Fruit fly (Drosophila melanogaster) whole organism, embryonic: ENCODE measurements around the gene CG2021.
A peak's percentile ranks its signal among the peaks of the same experiment; 100 is the strongest.

Experiments
- ATbp ChIP-seq: fragments of 200-800 bp; sonication (Bioruptor generic); optimal IDR thresholded peaks from 2 replicates; lab custom pipeline; 2017; ENCODE audit warnings: missing biosample characterization, mild to moderate bottlenecking, missing genetic modification characterization, missing genetic modification reagents
- Atf3 ChIP-seq: fragments of 200-800 bp; sonication (Bioruptor generic); optimal IDR thresholded peaks from 3 replicates; lab custom pipeline; 2016; ENCODE audit warnings: missing biosample characterization, missing genetic modification characterization
- BtbVII ChIP-seq: fragments of 200-800 bp; sonication (Bioruptor generic); optimal IDR thresholded peaks from 3 replicates; lab custom pipeline; 2017; ENCODE audit warnings: missing biosample characterization, mild to moderate bottlenecking, missing genetic modification characterization
- CG10565 ChIP-seq: fragments of 200-800 bp; sonication (Bioruptor generic); optimal IDR thresholded peaks from 3 replicates; lab custom pipeline; 2016; ENCODE audit warnings: missing biosample characterization, mild to moderate bottlenecking, missing genetic modification characterization
- CG10979 ChIP-seq: fragments of 200-800 bp; sonication (Bioruptor generic); optimal IDR thresholded peaks from 2 replicates; lab custom pipeline; 2018; ENCODE audit warnings: missing biosample characterization, mild to moderate bottlenecking, missing genetic modification characterization, moderate library complexity
- CG11560 ChIP-seq: fragments of 200-800 bp; sonication (Bioruptor generic); IDR thresholded peaks from 3 replicates; pipeline ENCODE4 v1.3.6; 2022; ENCODE audit warnings: missing biosample characterization, missing genetic modification characterization
- CG11723 ChIP-seq: fragments of 200-800 bp; sonication (Bioruptor generic); optimal IDR thresholded peaks from 2 replicates; lab custom pipeline; 2017; ENCODE audit warnings: missing biosample characterization, mild to moderate bottlenecking, missing genetic modification characterization
- CG12155 ChIP-seq: fragments of 200-800 bp; sonication (Bioruptor generic); optimal IDR thresholded peaks from 3 replicates; lab custom pipeline; 2016; ENCODE audit warnings: missing biosample characterization, missing genetic modification characterization
- CG12391 ChIP-seq: fragments of 200-800 bp; sonication (Bioruptor generic); optimal IDR thresholded peaks from 3 replicates; lab custom pipeline; 2018; ENCODE audit warnings: missing biosample characterization, mild to moderate bottlenecking, missing genetic modification characterization, moderate library complexity
- CG13296 ChIP-seq: fragments of 200-800 bp; sonication (Bioruptor generic); optimal IDR thresholded peaks from 3 replicates; lab custom pipeline; 2018; ENCODE audit warnings: missing biosample characterization, mild to moderate bottlenecking, missing genetic modification characterization
- CG14667 ChIP-seq: fragments of 200-800 bp; sonication (Bioruptor generic); IDR thresholded peaks from 2 replicates; pipeline ENCODE4 v1.3.6; 2022; ENCODE audit warnings: missing biosample characterization, missing genetic modification characterization
- CG15601 ChIP-seq: fragments of 200-800 bp; sonication (Bioruptor generic); optimal IDR thresholded peaks from 3 replicates; lab custom pipeline; 2019; ENCODE audit warnings: missing biosample characterization, mild to moderate bottlenecking, missing genetic modification characterization, moderate library complexity
- CG16779 ChIP-seq: fragments of 200-800 bp; sonication (Bioruptor generic); IDR thresholded peaks from 2 replicates; pipeline ENCODE4 v1.3.6; 2022; ENCODE audit warnings: missing biosample characterization, missing genetic modification characterization
- CG2129 ChIP-seq: fragments of 200-800 bp; sonication (Bioruptor generic); IDR thresholded peaks from 2 replicates; pipeline ENCODE4 v1.3.6; 2022; ENCODE audit warnings: missing biosample characterization, missing genetic modification characterization; ENCODE audit not compliant: partially characterized antibody
- CG31224 ChIP-seq: fragments of 200-800 bp; sonication (Bioruptor generic); IDR thresholded peaks from 2 replicates; pipeline ENCODE4 v1.3.6; 2022; ENCODE audit warnings: missing biosample characterization, missing genetic modification characterization
- CG32767 ChIP-seq: fragments of 200-800 bp; sonication (Bioruptor generic); IDR thresholded peaks from 2 replicates; pipeline ENCODE4 v1.3.6; 2022; ENCODE audit warnings: missing biosample characterization, missing genetic modification characterization
- CG3281 ChIP-seq: fragments of 200-800 bp; sonication (Bioruptor generic); optimal IDR thresholded peaks from 3 replicates; lab custom pipeline; 2017; ENCODE audit warnings: missing biosample characterization, mild to moderate bottlenecking, missing genetic modification characterization
- CG33213 ChIP-seq: fragments of 200-800 bp; sonication (Bioruptor generic); optimal IDR thresholded peaks from 3 replicates; lab custom pipeline; 2016; ENCODE audit warnings: missing biosample characterization, missing genetic modification characterization
- CG3407 ChIP-seq: fragments of 200-800 bp; sonication (Bioruptor generic); optimal IDR thresholded peaks from 2 replicates; lab custom pipeline; 2018; ENCODE audit warnings: missing biosample characterization, mild to moderate bottlenecking, missing genetic modification characterization
- CG3847 ChIP-seq: fragments of 200-800 bp; sonication (Bioruptor generic); IDR thresholded peaks from 2 replicates; pipeline ENCODE4 v1.3.6; 2022; ENCODE audit warnings: missing biosample characterization, missing genetic modification characterization
- CG4282 ChIP-seq: fragments of 200-800 bp; sonication (Bioruptor generic); optimal IDR thresholded peaks from 2 replicates; lab custom pipeline; 2016; ENCODE audit warnings: missing biosample characterization, missing genetic modification characterization
- CG4424 ChIP-seq: fragments of 200-800 bp; sonication (Bioruptor generic); optimal IDR thresholded peaks from 3 replicates; lab custom pipeline; 2016; ENCODE audit warnings: missing biosample characterization, missing genetic modification characterization
- CG4854 ChIP-seq: fragments of 200-800 bp; sonication (Bioruptor generic); optimal IDR thresholded peaks from 2 replicates; lab custom pipeline; 2016; ENCODE audit warnings: missing biosample characterization, missing genetic modification characterization, inconsistent platforms
- CG7357 ChIP-seq: fragments of 200-800 bp; sonication (Bioruptor generic); IDR thresholded peaks from 3 replicates; pipeline ENCODE4 v1.3.6; 2022; ENCODE audit warnings: missing biosample characterization, missing genetic modification characterization
- CG7987 ChIP-seq: fragments of 200-800 bp; sonication (Bioruptor generic); optimal IDR thresholded peaks from 2 replicates; lab custom pipeline; 2018; ENCODE audit warnings: missing biosample characterization, mild to moderate bottlenecking, missing genetic modification characterization, moderate library complexity
- CHES-1-like ChIP-seq: fragments of 200-800 bp; sonication (Bioruptor generic); optimal IDR thresholded peaks from 2 replicates; lab custom pipeline; 2016; ENCODE audit warnings: missing biosample characterization, missing genetic modification characterization
- E2f1 ChIP-seq: fragments of 200-800 bp; sonication (Bioruptor generic); IDR thresholded peaks from 2 replicates; pipeline ENCODE4 v1.3.6; 2022; ENCODE audit warnings: missing biosample characterization, missing genetic modification characterization
- ERR ChIP-seq: fragments of 200-800 bp; sonication (Bioruptor generic); optimal IDR thresholded peaks from 2 replicates; lab custom pipeline; 2016; ENCODE audit warnings: missing biosample characterization, missing genetic modification characterization
- Hr39 ChIP-seq: fragments of >200 bp; optimal IDR thresholded peaks from 2 replicates; lab custom pipeline; 2017
- Nf-YA ChIP-seq: fragments of 200-800 bp; sonication (Bioruptor generic); IDR thresholded peaks from 2 replicates; pipeline ENCODE4 v1.3.6; 2022; ENCODE audit warnings: missing biosample characterization, missing genetic modification characterization
- Ptx1 ChIP-seq: fragments of 200-800 bp; sonication (Bioruptor generic); IDR thresholded peaks from 2 replicates; pipeline ENCODE4 v1.3.6; 2022; ENCODE audit warnings: missing biosample characterization, missing genetic modification characterization
- Side ChIP-seq: fragments of 200-800 bp; sonication (Bioruptor generic); optimal IDR thresholded peaks from 2 replicates; lab custom pipeline; 2016; ENCODE audit warnings: missing biosample characterization, missing genetic modification characterization
- Six4 ChIP-seq: fragments of 200-800 bp; sonication (Bioruptor generic); optimal IDR thresholded peaks from 2 replicates; lab custom pipeline; 2016; ENCODE audit warnings: missing biosample characterization, missing genetic modification characterization
- Stat92E ChIP-seq, 3 experiments: fragments of >200 bp in 2 of 3; fragments of 200-800 bp in 1 of 3; sonication (Bioruptor generic) in 1 of 3; optimal IDR thresholded peaks; 2 replicates each; lab custom pipeline; 2017 to 2019; ENCODE audit warnings: missing biosample characterization in 3 of 3, missing genetic modification characterization in 3 of 3, mild to moderate bottlenecking in 1 of 3, moderate library complexity in 1 of 3
- chinmo ChIP-seq: fragments of 200-800 bp; sonication (Bioruptor generic); IDR thresholded peaks from 4 replicates; pipeline ENCODE4 v1.3.6; 2022; ENCODE audit warnings: missing biosample characterization, missing genetic modification characterization; ENCODE audit not compliant: partially characterized antibody
- dan ChIP-seq: fragments of 200-800 bp; sonication (Bioruptor generic); IDR thresholded peaks from 2 replicates; pipeline ENCODE4 v1.3.6; 2022; ENCODE audit warnings: missing biosample characterization, missing genetic modification characterization
- emc ChIP-seq: fragments of 200-800 bp; sonication (Bioruptor generic); optimal IDR thresholded peaks from 2 replicates; lab custom pipeline; 2016; ENCODE audit warnings: missing biosample characterization, missing genetic modification characterization
- fd96Cb ChIP-seq: fragments of 200-800 bp; sonication (Bioruptor generic); optimal IDR thresholded peaks from 2 replicates; lab custom pipeline; 2018; ENCODE audit warnings: missing biosample characterization, mild to moderate bottlenecking, missing genetic modification characterization, moderate library complexity
- gem ChIP-seq: fragments of 200-800 bp; sonication (Bioruptor generic); optimal IDR thresholded peaks from 2 replicates; lab custom pipeline; 2019; ENCODE audit warnings: missing biosample characterization, mild to moderate bottlenecking, missing genetic modification characterization, moderate library complexity
- gt ChIP-seq: fragments of 200-800 bp; sonication (Bioruptor generic); IDR thresholded peaks from 2 replicates; pipeline ENCODE4 v1.3.6; 2022; ENCODE audit warnings: missing biosample characterization, missing genetic modification characterization
- ham ChIP-seq: fragments of 200-800 bp; sonication (Bioruptor generic); IDR thresholded peaks from 2 replicates; pipeline ENCODE4 v1.3.6; 2022; ENCODE audit warnings: missing biosample characterization, missing genetic modification characterization
- mld ChIP-seq: fragments of 200-800 bp; sonication (Bioruptor generic); IDR thresholded peaks from 3 replicates; pipeline ENCODE4 v1.3.6; 2022; ENCODE audit warnings: missing biosample characterization, missing genetic modification characterization; ENCODE audit not compliant: partially characterized antibody
- nau ChIP-seq: fragments of 200-800 bp; sonication (Bioruptor generic); optimal IDR thresholded peaks from 3 replicates; lab custom pipeline; 2017; ENCODE audit warnings: missing biosample characterization, mild to moderate bottlenecking, missing genetic modification characterization, missing genetic modification reagents
- nmo ChIP-seq: fragments of 200-800 bp; sonication (Bioruptor generic); optimal IDR thresholded peaks from 2 replicates; lab custom pipeline; 2018; ENCODE audit warnings: missing biosample characterization, mild to moderate bottlenecking, missing genetic modification characterization, moderate library complexity
- pnt ChIP-seq: fragments of 200-800 bp; sonication (Bioruptor generic); optimal IDR thresholded peaks from 3 replicates; lab custom pipeline; 2016; ENCODE audit warnings: missing biosample characterization, missing genetic modification characterization
- psq ChIP-seq: fragments of 200-800 bp; sonication (Bioruptor generic); optimal IDR thresholded peaks from 2 replicates; lab custom pipeline; 2017; ENCODE audit warnings: missing biosample characterization, missing genetic modification characterization
- sens ChIP-seq: fragments of 200-800 bp; sonication (Bioruptor generic); peaks from one replicate; lab custom pipeline; 2016; ENCODE audit warnings: missing biosample characterization, missing genetic modification characterization
- sqz ChIP-seq: fragments of 200-800 bp; sonication (Bioruptor generic); optimal IDR thresholded peaks from 3 replicates; lab custom pipeline; 2018; ENCODE audit warnings: missing biosample characterization, mild to moderate bottlenecking, missing genetic modification characterization
- stc ChIP-seq: fragments of 200-800 bp; sonication (Bioruptor generic); IDR thresholded peaks from 2 replicates; pipeline ENCODE4 v1.3.6; 2022; ENCODE audit warnings: missing biosample characterization, missing genetic modification characterization
- twi ChIP-seq: fragments of 200-800 bp; optimal IDR thresholded peaks from 2 replicates; lab custom pipeline; 2019; ENCODE audit warnings: missing biosample characterization, mild to moderate bottlenecking, missing genetic modification characterization, moderate library complexity
- unpg ChIP-seq: fragments of 200-800 bp; sonication (Bioruptor generic); optimal IDR thresholded peaks from 3 replicates; lab custom pipeline; 2018; ENCODE audit warnings: missing biosample characterization, mild to moderate bottlenecking, missing genetic modification characterization, moderate library complexity
- zfh1 ChIP-seq: fragments of 200-800 bp; sonication (Bioruptor generic); IDR thresholded peaks from 3 replicates; pipeline ENCODE4 v1.3.6; 2022; ENCODE audit warnings: missing biosample characterization, missing genetic modification characterization

Gene CG2021

dm6 chr3L:1730873-1731272 lies 46.3 kb downstream of the CG2021 start, which contains the start of gene drpr (continued):
- no peak for TF ChIP-seq CG4424 (GFP tag; lab: Kevin White, UChicago)
- TF ChIP-seq CG7987 (GFP tag; lab: Kevin White, UChicago) = peak; percentile 62
- no peak for TF ChIP-seq Side (GFP tag; lab: Kevin White, UChicago)
- TF ChIP-seq CG11560 (tag; lab: Robert Waterston, UW) = no peak
- TF ChIP-seq CG12155 (GFP tag; lab: Kevin White, UChicago) = no peak
- no peak for TF ChIP-seq CG10565 (GFP tag; lab: Kevin White, UChicago)
- no peak for TF ChIP-seq Six4 (GFP tag; lab: Kevin White, UChicago)
- no peak for TF ChIP-seq Atf3
- TF ChIP-seq nau (GFP tag; lab: Kevin White, UChicago) = peak; percentile 43
- TF ChIP-seq ATbp (GFP tag; lab: Kevin White, UChicago) = no peak
- peak; percentile 36 for TF ChIP-seq nmo (GFP tag; lab: Kevin White, UChicago)
- TF ChIP-seq BtbVII (GFP tag; lab: Kevin White, UChicago) = peak; percentile 43
- TF ChIP-seq stc (GFP tag; lab: Robert Waterston, UW) = no peak; the same call in 1 of the 2 replicates
- no peak for TF ChIP-seq twi
- peak; percentile 37 for TF ChIP-seq CG13296
- no peak for TF ChIP-seq Hr39
- no peak for TF ChIP-seq gt (GFP tag; lab: Robert Waterston, UW)
- TF ChIP-seq Stat92E (GFP tag; optimal IDR thresholded peaks at IDR 0.05; lab: Kevin White, UChicago) = peak in 1 of 3 experiments; percentile 60
- TF ChIP-seq sens = peak; percentile 84
- no peak for TF ChIP-seq Ptx1 (GFP tag; lab: Robert Waterston, UW)
- TF ChIP-seq CHES-1-like = peak; percentile 19
- TF ChIP-seq mld (GFP tag; lab: Robert Waterston, UW) = peak; percentile 19; the same call in 1 of the 3 replicates
- TF ChIP-seq psq = no peak
- no peak for TF ChIP-seq CG31224
- TF ChIP-seq CG15601 (tag; lab: Kevin White, UChicago) = peak; percentile 11
- no peak for TF ChIP-seq dan
- no peak for TF ChIP-seq ham
- TF ChIP-seq CG11723 = no peak
- TF ChIP-seq unpg (GFP tag; lab: Kevin White, UChicago) = peak; percentile 13
- no peak for TF ChIP-seq sqz (GFP tag; lab: Kevin White, UChicago)
- no peak for TF ChIP-seq ERR
- no peak for TF ChIP-seq CG3407 (GFP tag; lab: Kevin White, UChicago)
- TF ChIP-seq CG2129 (GFP tag; lab: Robert Waterston, UW) = no peak
- peak; percentile 20 for TF ChIP-seq CG10979
- no peak for TF ChIP-seq E2f1 (GFP tag; lab: Robert Waterston, UW)
- TF ChIP-seq zfh1 (GFP tag; lab: Robert Waterston, UW) = 0 out of 3 replicates have a peak, but pooled peaks have one; percentile 10
- TF ChIP-seq CG33213 (GFP tag; lab: Kevin White, UChicago) = peak; percentile 47
- peak; percentile 26 for TF ChIP-seq CG12391
- TF ChIP-seq emc (GFP tag; lab: Kevin White, UChicago) = no peak
- TF ChIP-seq CG16779 (GFP tag; lab: Robert Waterston, UW) = no peak
- TF ChIP-seq chinmo (GFP tag; lab: Robert Waterston, UW) = peak; percentile 84; the same call in 2 of the 4 replicates
- TF ChIP-seq pnt (GFP tag; lab: Kevin White, UChicago) = no peak
- no peak for TF ChIP-seq CG32767
- TF ChIP-seq CG14667 (GFP tag; lab: Robert Waterston, UW) = no peak
- no peak for TF ChIP-seq CG3847 (GFP tag; lab: Robert Waterston, UW)
- TF ChIP-seq CG4854 (GFP tag; lab: Kevin White, UChicago) = no peak
- TF ChIP-seq CG7357 = no peak
- TF ChIP-seq CG3281 (GFP tag; lab: Kevin White, UChicago) = peak; percentile 16
- no peak for TF ChIP-seq fd96Cb (tag; lab: Kevin White, UChicago)
- TF ChIP-seq Nf-YA (GFP tag; lab: Robert Waterston, UW) = no peak
- TF ChIP-seq gem = peak; percentile 11
- TF ChIP-seq CG4282 (GFP tag; lab: Kevin White, UChicago) = no peak
